Fruit fly (Drosophila melanogaster): ENCODE data around the gene CG18476.

Gene CG18476

dm6 chr3R:11689900-11690299 is 12.0 kb upstream of the CG18476 start, which contains the start of gene CG6908 (continued):
- TF ChIP-seq CG12769 (tag; optimal IDR thresholded peaks at IDR 0.05): peak; percentile 56
- TF ChIP-seq hbn (GFP tag; IDR thresholded peaks at IDR 0.05; ENCODE audit: partially characterized antibody): no peak
- no peak for TF ChIP-seq emc (GFP tag; optimal IDR thresholded peaks at IDR 0.05)
- peak; percentile 50 for TF ChIP-seq her (GFP tag; optimal IDR thresholded peaks at IDR 0.05)
- no peak for TF ChIP-seq wor (GFP tag; IDR thresholded peaks at IDR 0.05)
- TF ChIP-seq Ptx1 (GFP tag; IDR thresholded peaks at IDR 0.05): no peak
- no peak for TF ChIP-seq CG3281 (GFP tag; optimal IDR thresholded peaks at IDR 0.05)
- TF ChIP-seq usp (GFP tag; optimal IDR thresholded peaks at IDR 0.05): no peak
- TF ChIP-seq ftz-f1 (GFP tag; optimal IDR thresholded peaks at IDR 0.05): peak; percentile 1
- TF ChIP-seq CG3163 (GFP tag; optimal IDR thresholded peaks at IDR 0.05): no peak
- TF ChIP-seq cwo (GFP tag; optimal IDR thresholded peaks at IDR 0.05): no peak
- TF ChIP-seq CHES-1-like (GFP tag; optimal IDR thresholded peaks at IDR 0.05): peak; percentile 2
- TF ChIP-seq sd (tag; optimal IDR thresholded peaks at IDR 0.05): peak; percentile 34
- TF ChIP-seq slbo (GFP tag; IDR thresholded peaks at IDR 0.05): peak; percentile 33; the same call in 1 of the 2 replicates
- TF ChIP-seq Dbx (GFP tag; IDR thresholded peaks at IDR 0.05): no peak
- peak; percentile 99 for TF ChIP-seq sug (tag; optimal IDR thresholded peaks at IDR 0.05)

dm6 chr3R:11688055-11688454 is 10.1 kb upstream of the CG18476 start, which contains the start of gene CG6834:
Gene CG6834 (minus strand): TSS chr3R:11688133.
- TF ChIP-seq PHDP (tag; optimal IDR thresholded peaks at IDR 0.05): peak; percentile 43
- TF ChIP-seq CG12071 (GFP tag; optimal IDR thresholded peaks at IDR 0.05): peak; percentile 12
- TF ChIP-seq tin (GFP tag; optimal IDR thresholded peaks at IDR 0.05): no peak
- TF ChIP-seq CG2678 (tag; optimal IDR thresholded peaks at IDR 0.05): peak; percentile 34
- no peak for TF ChIP-seq danr (GFP tag; IDR thresholded peaks at IDR 0.05)
- no peak for TF ChIP-seq gcm (GFP tag; optimal IDR thresholded peaks at IDR 0.05)
- TF ChIP-seq CG12769 (tag; optimal IDR thresholded peaks at IDR 0.05): no peak
- no peak for TF ChIP-seq esg (GFP tag; conservative IDR thresholded peaks at IDR 0.05)
- no peak; the same call in 1 of the 2 replicates for TF ChIP-seq Bgb (GFP tag; IDR thresholded peaks at IDR 0.05; ENCODE audit: partially characterized antibody)
- no peak for TF ChIP-seq CG2875 (GFP tag; optimal IDR thresholded peaks at IDR 0.05)
- TF ChIP-seq CG2129 (GFP tag; IDR thresholded peaks at IDR 0.05; ENCODE audit: partially characterized antibody): no peak
- no peak for TF ChIP-seq C15 (GFP tag; IDR thresholded peaks at IDR 0.05)
- no peak for TF ChIP-seq Max (GFP tag; optimal IDR thresholded peaks at IDR 0.05)
- no peak for TF ChIP-seq Nf-YA (GFP tag; IDR thresholded peaks at IDR 0.05)
- TF ChIP-seq ac (GFP tag; optimal IDR thresholded peaks at IDR 0.05): no peak
- no peak for TF ChIP-seq Ptx1 (GFP tag; IDR thresholded peaks at IDR 0.05)
- no peak for TF ChIP-seq CG14441 (GFP tag; IDR thresholded peaks at IDR 0.05)
- TF ChIP-seq nerfin-1 (tag; optimal IDR thresholded peaks at IDR 0.05): peak; percentile 40
- TF ChIP-seq cwo (GFP tag; optimal IDR thresholded peaks at IDR 0.05): no peak
- no peak for TF ChIP-seq CG4328 (GFP tag; optimal IDR thresholded peaks at IDR 0.05)
- no peak for TF ChIP-seq Hmx (GFP tag; optimal IDR thresholded peaks at IDR 0.05)
- no peak for TF ChIP-seq CG6791 (GFP tag; IDR thresholded peaks at IDR 0.05; ENCODE audit: partially characterized antibody)
- no peak for TF ChIP-seq Hr3 (GFP tag; optimal IDR thresholded peaks at IDR 0.05)
- no peak for TF ChIP-seq CG15479 (GFP tag; optimal IDR thresholded peaks at IDR 0.05)
- TF ChIP-seq cg (GFP tag; optimal IDR thresholded peaks at IDR 0.05): no peak
- TF ChIP-seq CG17912 (GFP tag; optimal IDR thresholded peaks at IDR 0.05): no peak
- peak; percentile 53 for TF ChIP-seq CG13296 (GFP tag; optimal IDR thresholded peaks at IDR 0.05)
- no peak for TF ChIP-seq gsb (GFP tag; IDR thresholded peaks at IDR 0.05)
- no peak for TF ChIP-seq E2f1 (GFP tag; IDR thresholded peaks at IDR 0.05)
- no peak for TF ChIP-seq Aef1 (GFP tag; IDR thresholded peaks at IDR 0.05)
- TF ChIP-seq ara (GFP tag; IDR thresholded peaks at IDR 0.05): no peak
- peak; percentile 28 for TF ChIP-seq CG12219 (GFP tag; optimal IDR thresholded peaks at IDR 0.05)
- no peak for TF ChIP-seq tio (GFP tag; optimal IDR thresholded peaks at IDR 0.05)
- no peak for TF ChIP-seq stwl (tag; optimal IDR thresholded peaks at IDR 0.05)
- TF ChIP-seq ind (GFP tag; optimal IDR thresholded peaks at IDR 0.05): no peak
- no peak for TF ChIP-seq pita (GFP tag; optimal IDR thresholded peaks at IDR 0.05)
- no peak for TF ChIP-seq Jarid2 (GFP tag; optimal IDR thresholded peaks at IDR 0.05)
